Fruit fly (Drosophila melanogaster) whole organism, embryonic: ENCODE measurements around the gene phr6-4.

Experiments
- Blimp-1 ChIP-seq: fragments of 200-800 bp; sonication (Bioruptor generic); optimal IDR thresholded peaks from 3 replicates; lab custom pipeline; 2018; ENCODE audit warnings: missing biosample characterization, missing genetic modification characterization, mild to moderate bottlenecking, moderate library complexity, missing genetic modification reagents
- Bteb2 ChIP-seq: fragments of 200-800 bp; sonication (Bioruptor generic); optimal IDR thresholded peaks from 2 replicates; lab custom pipeline; 2016; ENCODE audit warnings: missing biosample characterization, missing genetic modification characterization
- CG10209 ChIP-seq: fragments of 200-800 bp; sonication (Bioruptor generic); optimal IDR thresholded peaks from 3 replicates; lab custom pipeline; 2017; ENCODE audit warnings: missing biosample characterization, mild to moderate bottlenecking, missing genetic modification characterization, missing genetic modification reagents
- CG10654 ChIP-seq: fragments of 200-800 bp; sonication (Bioruptor generic); optimal IDR thresholded peaks from 2 replicates; lab custom pipeline; 2016; ENCODE audit warnings: missing biosample characterization, missing genetic modification characterization
- CG10979 ChIP-seq: fragments of 200-800 bp; sonication (Bioruptor generic); optimal IDR thresholded peaks from 2 replicates; lab custom pipeline; 2018; ENCODE audit warnings: missing biosample characterization, mild to moderate bottlenecking, missing genetic modification characterization, moderate library complexity
- CG11093 ChIP-seq: fragments of 200-800 bp; sonication (Bioruptor generic); IDR thresholded peaks from 3 replicates; pipeline ENCODE4 v1.3.6; 2022; ENCODE audit warnings: missing biosample characterization, missing genetic modification characterization
- CG12942 ChIP-seq: fragments of 200-800 bp; sonication (Bioruptor generic); optimal IDR thresholded peaks from 3 replicates; lab custom pipeline; 2016; ENCODE audit warnings: missing biosample characterization, missing genetic modification characterization
- CG13296 ChIP-seq: fragments of 200-800 bp; sonication (Bioruptor generic); optimal IDR thresholded peaks from 3 replicates; lab custom pipeline; 2018; ENCODE audit warnings: missing biosample characterization, mild to moderate bottlenecking, missing genetic modification characterization
- CG15011 ChIP-seq: fragments of 200-800 bp; sonication (Bioruptor generic); optimal IDR thresholded peaks from 3 replicates; lab custom pipeline; 2018; ENCODE audit warnings: missing biosample characterization, mild to moderate bottlenecking, missing genetic modification characterization
- CG1529 ChIP-seq: fragments of 200-800 bp; sonication (Bioruptor generic); optimal IDR thresholded peaks from 3 replicates; lab custom pipeline; 2018; ENCODE audit warnings: missing biosample characterization, missing genetic modification characterization
- CG16813 ChIP-seq: fragments of 200-800 bp; sonication (Bioruptor generic); IDR thresholded peaks from 3 replicates; pipeline ENCODE4 v1.3.6; 2022; ENCODE audit warnings: missing biosample characterization, missing genetic modification characterization; ENCODE audit not compliant: partially characterized antibody
- CG17328 ChIP-seq: fragments of 200-800 bp; sonication (Bioruptor generic); IDR thresholded peaks from 2 replicates; pipeline ENCODE4 v1.3.6; 2022; ENCODE audit warnings: missing biosample characterization, missing genetic modification characterization
- CG18764 ChIP-seq: fragments of 200-800 bp; sonication (Bioruptor generic); optimal IDR thresholded peaks from 3 replicates; lab custom pipeline; 2016; ENCODE audit warnings: missing biosample characterization, missing genetic modification characterization
- CG3065 ChIP-seq: fragments of 200-800 bp; sonication (Bioruptor generic); optimal IDR thresholded peaks from 2 replicates; lab custom pipeline; 2016; ENCODE audit warnings: missing biosample characterization, missing genetic modification characterization
- CG3838 ChIP-seq: fragments of 200-800 bp; sonication (Bioruptor generic); optimal IDR thresholded peaks from 3 replicates; lab custom pipeline; 2016; ENCODE audit warnings: missing biosample characterization, missing genetic modification characterization
- CG4854 ChIP-seq: fragments of 200-800 bp; sonication (Bioruptor generic); optimal IDR thresholded peaks from 2 replicates; lab custom pipeline; 2016; ENCODE audit warnings: missing biosample characterization, missing genetic modification characterization, inconsistent platforms
- CG6272 ChIP-seq: fragments of 200-800 bp; sonication (Bioruptor generic); IDR thresholded peaks from 2 replicates; pipeline ENCODE4 v1.3.6; 2022; ENCODE audit warnings: missing biosample characterization, missing genetic modification characterization
- CG6854 ChIP-seq: fragments of 200-800 bp; sonication (Bioruptor generic); optimal IDR thresholded peaks from 3 replicates; lab custom pipeline; 2017; ENCODE audit warnings: missing biosample characterization, mild to moderate bottlenecking, missing genetic modification characterization
- CG7963 ChIP-seq: fragments of 200-800 bp; sonication (Bioruptor generic); IDR thresholded peaks from 3 replicates; pipeline ENCODE4 v1.3.6; 2022; ENCODE audit warnings: missing biosample characterization, missing genetic modification characterization; ENCODE audit not compliant: partially characterized antibody
- CG8765 ChIP-seq: fragments of 200-800 bp; sonication (Bioruptor generic); IDR thresholded peaks from 2 replicates; pipeline ENCODE4 v1.3.6; 2022; ENCODE audit warnings: missing biosample characterization, missing genetic modification characterization
- Dad ChIP-seq: fragments of 200-800 bp; sonication (Bioruptor generic); optimal IDR thresholded peaks from 3 replicates; lab custom pipeline; 2016; ENCODE audit warnings: missing biosample characterization, missing genetic modification characterization
- Doc2 ChIP-seq: fragments of 200-800 bp; sonication (Bioruptor generic); IDR thresholded peaks from 2 replicates; pipeline ENCODE4 v1.3.6; 2022; ENCODE audit warnings: missing biosample characterization, missing genetic modification characterization
- E2f1 ChIP-seq: fragments of 200-800 bp; sonication (Bioruptor generic); IDR thresholded peaks from 2 replicates; pipeline ENCODE4 v1.3.6; 2022; ENCODE audit warnings: missing biosample characterization, missing genetic modification characterization
- Eip74EF ChIP-seq, 2 experiments: fragments of 200-800 bp in 1 of 2; fragments of >200 bp in 1 of 2; sonication (Bioruptor generic) in 1 of 2; optimal IDR thresholded peaks; 2 replicates each; lab custom pipeline; 2017 to 2019; ENCODE audit warnings: missing biosample characterization in 2 of 2, missing genetic modification characterization in 2 of 2, mild to moderate bottlenecking in 1 of 2, moderate library complexity in 1 of 2
- Hey ChIP-seq: fragments of 200-800 bp; sonication (Bioruptor generic); optimal IDR thresholded peaks from 3 replicates; lab custom pipeline; 2018; ENCODE audit warnings: missing biosample characterization, mild to moderate bottlenecking, missing genetic modification characterization
- HmgZ ChIP-seq: fragments of 200-800 bp; sonication (Bioruptor generic); optimal IDR thresholded peaks from 2 replicates; lab custom pipeline; 2018; ENCODE audit warnings: missing biosample characterization, mild to moderate bottlenecking, missing genetic modification characterization
- Mrtf ChIP-seq: fragments of 200-800 bp; sonication (Bioruptor generic); IDR thresholded peaks from 3 replicates; pipeline ENCODE4 v1.3.6; 2022; ENCODE audit warnings: missing biosample characterization, missing genetic modification characterization
- Neu2 ChIP-seq: fragments of 200-800 bp; sonication (Bioruptor generic); optimal IDR thresholded peaks from 3 replicates; lab custom pipeline; 2016; ENCODE audit warnings: missing biosample characterization, missing genetic modification characterization, borderline replicate concordance
- Ptx1 ChIP-seq: fragments of 200-800 bp; sonication (Bioruptor generic); IDR thresholded peaks from 2 replicates; pipeline ENCODE4 v1.3.6; 2022; ENCODE audit warnings: missing biosample characterization, missing genetic modification characterization
- Side ChIP-seq: fragments of 200-800 bp; sonication (Bioruptor generic); optimal IDR thresholded peaks from 2 replicates; lab custom pipeline; 2016; ENCODE audit warnings: missing biosample characterization, missing genetic modification characterization
- Trl ChIP-seq, 3 experiments: fragments of >200 bp in 2 of 3; fragments of 200-800 bp in 1 of 3; sonication (Bioruptor generic) in 1 of 3; optimal IDR thresholded peaks; 2 replicates in 1 of 3; 3 replicates in 2 of 3; lab custom pipeline; 2016 to 2017; ENCODE audit warnings: missing biosample characterization in 1 of 3, missing genetic modification characterization in 1 of 3
- Xrp1 ChIP-seq: fragments of 200-800 bp; sonication (Bioruptor generic); IDR thresholded peaks from 2 replicates; pipeline ENCODE4 v1.3.6; 2022; ENCODE audit warnings: missing biosample characterization, missing genetic modification characterization
- ash1 ChIP-seq: fragments of 200-800 bp; sonication (Bioruptor generic); optimal IDR thresholded peaks from 2 replicates; lab custom pipeline; 2018; ENCODE audit warnings: missing biosample characterization, mild to moderate bottlenecking, missing genetic modification characterization
- crol ChIP-seq: fragments of 200-800 bp; sonication (Bioruptor generic); IDR thresholded peaks from 2 replicates; pipeline ENCODE4 v1.3.6; 2022; ENCODE audit warnings: missing biosample characterization, missing genetic modification characterization
- fru ChIP-seq: fragments of >200 bp; optimal IDR thresholded peaks from 2 replicates; lab custom pipeline; 2017
- jigr1 ChIP-seq: fragments of 200-800 bp; sonication (Bioruptor generic); IDR thresholded peaks from 3 replicates; pipeline ENCODE4 v1.3.6; 2022; ENCODE audit warnings: missing biosample characterization, missing genetic modification characterization
- lilli ChIP-seq: fragments of 200-800 bp; sonication (Bioruptor generic); optimal IDR thresholded peaks from 3 replicates; lab custom pipeline; 2016; ENCODE audit warnings: missing biosample characterization, missing genetic modification characterization
- p53 ChIP-seq: fragments of 200-800 bp; sonication (Bioruptor generic); optimal IDR thresholded peaks from 2 replicates; lab custom pipeline; 2016; ENCODE audit warnings: missing biosample characterization, missing genetic modification characterization
- psq ChIP-seq: fragments of 200-800 bp; sonication (Bioruptor generic); optimal IDR thresholded peaks from 2 replicates; lab custom pipeline; 2017; ENCODE audit warnings: missing biosample characterization, missing genetic modification characterization
- tin ChIP-seq: fragments of 200-800 bp; sonication (Bioruptor generic); optimal IDR thresholded peaks from 3 replicates; lab custom pipeline; 2016; ENCODE audit warnings: missing biosample characterization, missing genetic modification characterization
- usp ChIP-seq: fragments of >200 bp; optimal IDR thresholded peaks from 2 replicates; lab custom pipeline; 2017; ENCODE audit warnings: missing biosample characterization, missing genetic modification characterization
- vnd ChIP-seq: fragments of 200-800 bp; sonication (Bioruptor generic); IDR thresholded peaks from 3 replicates; pipeline ENCODE4 v1.3.6; 2022; ENCODE audit warnings: missing biosample characterization, missing genetic modification characterization; ENCODE audit not compliant: partially characterized antibody
- wek ChIP-seq: fragments of 200-800 bp; sonication (Bioruptor generic); optimal IDR thresholded peaks from 3 replicates; lab custom pipeline; 2018; ENCODE audit warnings: missing biosample characterization, mild to moderate bottlenecking, missing genetic modification characterization, moderate library complexity

phr6-4 gene

dm6 chr2L:20638413-20638812 is 7.2 kb downstream of the phr6-4 start (continued):
- TF ChIP-seq ash1 (GFP tag; lab: Kevin White, UChicago) (no peak), Blimp-1 (GFP tag; lab: Kevin White, UChicago) (no peak), Ptx1 (no peak), CG13296 (no peak), CG10209 (no peak), jigr1 (GFP tag; lab: Robert Waterston, UW) (no peak), Mrtf (GFP tag; lab: Robert Waterston, UW) (no peak), lilli (GFP tag; lab: Kevin White, UChicago) (no peak), Trl (optimal IDR thresholded peaks at IDR 0.05; lab: Kevin White, UChicago) (peak; percentile 78 to 82), Trl (GFP tag; optimal IDR thresholded peaks at IDR 0.05; lab: Kevin White, UChicago) (no peak), CG7963 (peak; percentile 41; the same call in 1 of the 3 replicates), CG3838 (GFP tag; lab: Kevin White, UChicago) (no peak), Bteb2 (GFP tag; lab: Kevin White, UChicago) (no peak), CG1529 (GFP tag; lab: Kevin White, UChicago) (no peak), CG12942 (GFP tag; lab: Kevin White, UChicago) (no peak), CG18764 (GFP tag; lab: Kevin White, UChicago) (no peak), p53 (GFP tag; lab: Kevin White, UChicago) (no peak), Side (no peak), CG6854 (no peak), Neu2 (GFP tag; lab: Kevin White, UChicago) (no peak)
- TF ChIP-seq, all 482 proteins: peak for 90

dm6 chr2L:20634215-20634614 is 11.4 kb downstream of the phr6-4 start, which contains the start of gene CG17472:
CG17472 (plus strand) TSS chr2L:20634515.
- no peak for TF ChIP-seq Xrp1 (GFP tag; lab: Robert Waterston, UW)
- TF ChIP-seq HmgZ = no peak
- no peak for TF ChIP-seq CG10654
- TF ChIP-seq usp (GFP tag; lab: Kevin White, UChicago) = no peak
- TF ChIP-seq CG16813 (GFP tag; lab: Robert Waterston, UW) = no peak
- no peak for TF ChIP-seq CG8765 (GFP tag; lab: Robert Waterston, UW)
- no peak for TF ChIP-seq CG3065
- TF ChIP-seq CG6272 (GFP tag; lab: Robert Waterston, UW) = no peak
- TF ChIP-seq fru (lab: Kevin White, UChicago) = no peak
- no peak for TF ChIP-seq CG10979

- TF ChIP-seq psq (GFP tag; lab: Kevin White, UChicago) = no peak
- TF ChIP-seq CG4854 = no peak
- no peak for TF ChIP-seq crol
Measured at dm6 chr2L:20614222-20614621, 31.4 kb downstream of the phr6-4 start, which contains the start of gene CG15475. CG15475 (plus strand) TSS chr2L:20614522.

- no peak for TF ChIP-seq E2f1 (GFP tag; lab: Robert Waterston, UW)
- TF ChIP-seq Dad (GFP tag; lab: Kevin White, UChicago) = no peak
- TF ChIP-seq CG17328 = no peak
- no peak for TF ChIP-seq tin (GFP tag; lab: Kevin White, UChicago)
- TF ChIP-seq Eip74EF (GFP tag; optimal IDR thresholded peaks at IDR 0.05; lab: Kevin White, UChicago) = no peak
- no peak for TF ChIP-seq Hey
- no peak for TF ChIP-seq CG11093
- no peak for TF ChIP-seq Doc2 (GFP tag; lab: Robert Waterston, UW)
- no peak for TF ChIP-seq wek
- no peak for TF ChIP-seq vnd
- no peak for TF ChIP-seq CG15011 (GFP tag; lab: Kevin White, UChicago)
Measured at dm6 chr2L:20604096-20604495, 41.5 kb downstream of the phr6-4 start, which contains the start of gene CG31677. CG31677 (minus strand) TSS chr2L:20604196.
